Worm (Caenorhabditis elegans): ENCODE data around the gene F32E10.5.

- TF ChIP-seq ces-1 (GFP tag; optimal IDR thresholded peaks at IDR 0.05) (no peak), zip-8 (tag; optimal IDR thresholded peaks at IDR 0.05) (no peak), nhr-28 (tag; optimal IDR thresholded peaks at IDR 0.05) (no peak), nhr-237 (tag; optimal IDR thresholded peaks at IDR 0.05) (no peak), drap-1 (GFP tag; optimal IDR thresholded peaks at IDR 0.05) (no peak), elt-3 (tag; optimal IDR thresholded peaks at IDR 0.05) (no peak), lsy-2 (tag; optimal IDR thresholded peaks at IDR 0.05) (no peak), snpc-4 (tag; optimal IDR thresholded peaks at IDR 0.05) (no peak)
Observed at ce11 chrIV:7608111-7608510, 29.9 kb upstream of the F32E10.5 start.
